Worm (Caenorhabditis elegans): ENCODE data around the gene Y48B6A.1.

ce11 chrII:14155259-14156023 lies 1.3 kb upstream of the Y48B6A.1 start, which contains the start of the genes rpl-43 and xrn-2:
- TF ChIP-seq sptf-1 (tag; optimal IDR thresholded peaks at IDR 0.05) (no peak), unc-62 (GFP tag; optimal IDR thresholded peaks at IDR 0.05) (no peak), nhr-237 (tag; optimal IDR thresholded peaks at IDR 0.05) (no peak), snpc-4 (tag; optimal IDR thresholded peaks at IDR 0.05) (no peak), nhr-28 (tag; optimal IDR thresholded peaks at IDR 0.05) (no peak), pha-4 (tag; optimal IDR thresholded peaks at IDR 0.05) (no peak)

Data from whole organism, mixed stage, embryonic.